Worm (Caenorhabditis elegans) whole organism, L4/young adult: ENCODE results near the gene C49G7.13.

Source experiments
- dao-5 ChIP-seq: sonication (generic microtip); optimal IDR thresholded peaks from 2 replicates; lab custom pipeline; 2016; ENCODE audit warnings: missing genotype, missing genetic modification characterization, moderate library complexity, missing compliant biosample characterization
- him-1 ChIP-seq: sonication (generic microtip); optimal IDR thresholded peaks from 2 replicates; lab custom pipeline; 2016; ENCODE audit warnings: missing genotype, missing genetic modification reagents, missing genetic modification characterization, missing compliant biosample characterization

ce11 chrV:4041853-4042424 lies 6.0 kb downstream of the C49G7.13 start, which contains the start of the genes C49G7.10 and irg-2:
- no peak for TF ChIP-seq dao-5 (tag; lab: Kevin White, UChicago)
- TF ChIP-seq him-1 (tag; lab: Kevin White, UChicago) = no peak
